Fruit fly (Drosophila melanogaster) whole organism: Measurements from ENCODE around the gene mEFTs.

Source experiments
- psq ChIP-seq: fragments of >200 bp; optimal IDR thresholded peaks from 2 replicates; lab custom pipeline; 2017
- usp ChIP-seq: fragments of >200 bp; optimal IDR thresholded peaks from 2 replicates; lab custom pipeline; 2017; ENCODE audit warnings: missing biosample characterization, missing genetic modification characterization, mixed read lengths

DNA sequence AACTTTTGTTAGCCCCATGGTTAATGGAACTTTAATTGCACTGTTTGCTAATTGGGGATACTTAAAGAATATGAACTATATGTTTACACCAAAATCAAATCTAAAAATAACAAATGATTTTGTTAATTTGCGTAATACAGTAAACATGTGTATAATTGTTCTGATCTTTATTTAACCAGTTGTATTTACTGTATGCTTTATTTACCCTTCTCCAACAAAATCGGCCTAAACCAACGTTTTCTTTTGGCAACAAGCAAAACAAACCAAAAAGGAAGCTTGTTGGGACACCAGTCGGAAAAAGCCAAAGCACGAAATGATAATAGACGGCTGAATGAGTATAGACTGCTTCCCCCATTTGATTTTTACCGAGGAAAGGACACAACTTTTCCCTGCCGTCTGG is 30.3 kb downstream of the mEFTs start:
- TF ChIP-seq usp (GFP tag; lab: Kevin White, UChicago) = no peak
- no peak for TF ChIP-seq psq
